Worm (Caenorhabditis elegans) whole organism, late embryonic: ENCODE measurements around the gene K07F5.14.

ENCODE experiments used
- C38D4.7 ChIP-seq: fragments of 200-800 bp; sonication (Bioruptor generic); optimal IDR thresholded peaks from 2 replicates; lab custom pipeline; 2018; ENCODE audit warnings: mild to moderate bottlenecking, missing genetic modification characterization, moderate library complexity, missing compliant biosample characterization
- Y22D7AL.16 ChIP-seq: sonication (generic microtip); optimal IDR thresholded peaks from 2 replicates; lab custom pipeline; 2016; ENCODE audit warnings: missing genetic modification characterization, missing compliant biosample characterization
- ama-1 ChIP-seq: fragments of 150-350 bp; optimal IDR thresholded peaks from 2 replicates; lab custom pipeline; 2014
- gmeb-2 ChIP-seq: sonication (generic microtip); optimal IDR thresholded peaks from 2 replicates; lab custom pipeline; 2016; ENCODE audit warnings: missing genetic modification characterization, inconsistent platforms, missing compliant biosample characterization
- lin-11 ChIP-seq: fragments of 200-800 bp; sonication (Bioruptor generic); optimal IDR thresholded peaks from 2 replicates; lab custom pipeline; 2018; ENCODE audit warnings: mild to moderate bottlenecking, missing genetic modification characterization, missing compliant biosample characterization

DNA sequence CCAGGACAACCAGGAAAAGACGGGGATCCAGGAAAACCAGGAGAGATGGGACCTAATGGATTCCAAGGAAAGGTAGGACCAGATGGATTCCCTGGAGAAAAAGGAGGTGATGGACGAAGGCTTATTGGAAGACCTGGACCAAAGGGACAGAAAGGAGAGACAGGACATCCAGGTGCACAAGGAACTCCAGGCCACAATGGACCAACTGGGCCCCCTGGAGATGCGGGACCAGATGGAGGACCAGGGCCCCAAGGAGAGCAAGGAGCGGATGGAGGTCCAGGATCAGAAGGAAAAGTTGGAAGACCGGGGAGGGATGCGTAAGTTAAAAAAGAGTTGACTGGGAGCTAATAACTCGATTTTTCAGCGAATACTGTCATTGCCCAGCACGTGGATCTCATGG lies 39.4 kb upstream of the K07F5.14 start:
- no peak for TF ChIP-seq lin-11 (tag; lab: Kevin White, UChicago)
- TF ChIP-seq C38D4.7 (GFP tag; lab: Kevin White, UChicago) = no peak
- TF ChIP-seq ama-1 (lab: Kevin White, UChicago) = no peak
- no peak for TF ChIP-seq Y22D7AL.16 (tag; lab: Kevin White, UChicago)
- TF ChIP-seq gmeb-2 (tag; lab: Kevin White, UChicago) = no peak
